Fruit fly (Drosophila melanogaster): Measurements from ENCODE around the gene Gr94a.

Gr94a gene

dm6 chr3R:23028506-23028905 is 23.0 kb upstream of the Gr94a start (continued):
- TF ChIP-seq ab (GFP tag; optimal IDR thresholded peaks at IDR 0.05): no peak
- no peak for TF ChIP-seq psq (GFP tag; optimal IDR thresholded peaks at IDR 0.05)
- peak; percentile 1 for TF ChIP-seq CG10274 (GFP tag; optimal IDR thresholded peaks at IDR 0.05)
- TF ChIP-seq CG13775 (GFP tag; optimal IDR thresholded peaks at IDR 0.05): peak; percentile 47
- no peak for TF ChIP-seq Neu2 (GFP tag; optimal IDR thresholded peaks at IDR 0.05; ENCODE audit: borderline replicate concordance)
- TF ChIP-seq H2.0 (GFP tag; IDR thresholded peaks at IDR 0.05): peak; percentile 45; the same call in 1 of the 2 replicates
- peak; percentile 56 for TF ChIP-seq repo (GFP tag; optimal IDR thresholded peaks at IDR 0.05)
- TF ChIP-seq CG15479 (GFP tag; optimal IDR thresholded peaks at IDR 0.05): no peak
- TF ChIP-seq CG15269 (tag; optimal IDR thresholded peaks at IDR 0.05): peak; percentile 47
- TF ChIP-seq CTCF (GFP tag; optimal IDR thresholded peaks at IDR 0.05): no peak
- peak; percentile 75 for TF ChIP-seq lilli (GFP tag; optimal IDR thresholded peaks at IDR 0.05)
- peak; percentile 59 for TF ChIP-seq Hsf (GFP tag; optimal IDR thresholded peaks at IDR 0.05)
- no peak for TF ChIP-seq CG1024 (GFP tag; IDR thresholded peaks at IDR 0.05)
- TF ChIP-seq CG15073 (GFP tag; optimal IDR thresholded peaks at IDR 0.05): no peak
- peak; percentile 58 for TF ChIP-seq bab2 (GFP tag; optimal IDR thresholded peaks at IDR 0.05)
- no peak for TF ChIP-seq Jarid2 (GFP tag; optimal IDR thresholded peaks at IDR 0.05)
- no peak for TF ChIP-seq Lpt (GFP tag; optimal IDR thresholded peaks at IDR 0.05)
- peak; percentile 76 for TF ChIP-seq Ptx1 (GFP tag; IDR thresholded peaks at IDR 0.05)
- no peak for TF ChIP-seq HLHmδ (GFP tag; optimal IDR thresholded peaks at IDR 0.05)
- TF ChIP-seq usp (GFP tag; optimal IDR thresholded peaks at IDR 0.05): no peak
- TF ChIP-seq row (GFP tag; IDR thresholded peaks at IDR 0.05): peak; percentile 71
- no peak for TF ChIP-seq Camta (GFP tag; optimal IDR thresholded peaks at IDR 0.05)
- peak; percentile 94 for TF ChIP-seq lmd (GFP tag; IDR thresholded peaks at IDR 0.05)
- no peak for TF ChIP-seq gcm2 (GFP tag; optimal IDR thresholded peaks at IDR 0.05)
- peak; percentile 47 for TF ChIP-seq CG4404 (GFP tag; IDR thresholded peaks at IDR 0.05)
- no peak for TF ChIP-seq amos (GFP tag; IDR thresholded peaks at IDR 0.05; ENCODE audit: partially characterized antibody)
- TF ChIP-seq CG10209 (GFP tag; optimal IDR thresholded peaks at IDR 0.05): peak; percentile 31
- TF ChIP-seq CG3163 (GFP tag; optimal IDR thresholded peaks at IDR 0.05): peak; percentile 0
- no peak for TF ChIP-seq jigr1 (GFP tag; IDR thresholded peaks at IDR 0.05)
- TF ChIP-seq CG17912 (GFP tag; optimal IDR thresholded peaks at IDR 0.05): no peak
- peak; percentile 86; the same call in 1 of the 2 replicates for TF ChIP-seq Rfx (GFP tag; IDR thresholded peaks at IDR 0.05)
- no peak for TF ChIP-seq hb (GFP tag; IDR thresholded peaks at IDR 0.05; ENCODE audit: partially characterized antibody)
- peak; percentile 71 for TF ChIP-seq CG34422 (GFP tag; IDR thresholded peaks at IDR 0.05)
- TF ChIP-seq CG12236 (GFP tag; optimal IDR thresholded peaks at IDR 0.05): no peak
- peak; percentile 12; the same call in 1 of the 2 replicates for TF ChIP-seq CG6272 (GFP tag; IDR thresholded peaks at IDR 0.05)
- no peak for TF ChIP-seq Scr (GFP tag; IDR thresholded peaks at IDR 0.05; ENCODE audit: partially characterized antibody)
- peak; percentile 53; the same call in 1 of the 2 replicates for TF ChIP-seq gsb (GFP tag; IDR thresholded peaks at IDR 0.05)
- TF ChIP-seq CG14050 (GFP tag; IDR thresholded peaks at IDR 0.05): no peak
- peak; percentile 75 for TF ChIP-seq zfh2 (GFP tag; optimal IDR thresholded peaks at IDR 0.05)
- peak; percentile 46 for TF ChIP-seq Myb (GFP tag; optimal IDR thresholded peaks at IDR 0.05)
- TF ChIP-seq CG1603 (tag; optimal IDR thresholded peaks at IDR 0.05): peak; percentile 58
- TF ChIP-seq rib (GFP tag; IDR thresholded peaks at IDR 0.05): peak; percentile 50
- TF ChIP-seq en (GFP tag; optimal IDR thresholded peaks at IDR 0.05): peak; percentile 38
- TF ChIP-seq ash1 (GFP tag; optimal IDR thresholded peaks at IDR 0.05): no peak
- no peak for TF ChIP-seq crol (GFP tag; IDR thresholded peaks at IDR 0.05)
- no peak for TF ChIP-seq vnd (GFP tag; IDR thresholded peaks at IDR 0.05; ENCODE audit: partially characterized antibody)
- peak; percentile 44; the same call in 1 of the 3 replicates for TF ChIP-seq ase (GFP tag; IDR thresholded peaks at IDR 0.05)
- no peak for TF ChIP-seq CG33557 (GFP tag; optimal IDR thresholded peaks at IDR 0.05)
- 0 out of 3 replicates have a peak, but pooled peaks have one; percentile 40 for TF ChIP-seq CG17361 (GFP tag; IDR thresholded peaks at IDR 0.05)
- peak; percentile 13 for TF ChIP-seq CG5245 (GFP tag; optimal IDR thresholded peaks at IDR 0.05)
- peak; percentile 63 for TF ChIP-seq Xbp1 (GFP tag; optimal IDR thresholded peaks at IDR 0.05)
- TF ChIP-seq hbn (GFP tag; IDR thresholded peaks at IDR 0.05; ENCODE audit: partially characterized antibody): no peak
- TF ChIP-seq aop (GFP tag; IDR thresholded peaks at IDR 0.05): no peak

Data from whole organism, embryonic.